Fruit fly (Drosophila melanogaster): ENCODE results near the gene CG4953.

DNA sequence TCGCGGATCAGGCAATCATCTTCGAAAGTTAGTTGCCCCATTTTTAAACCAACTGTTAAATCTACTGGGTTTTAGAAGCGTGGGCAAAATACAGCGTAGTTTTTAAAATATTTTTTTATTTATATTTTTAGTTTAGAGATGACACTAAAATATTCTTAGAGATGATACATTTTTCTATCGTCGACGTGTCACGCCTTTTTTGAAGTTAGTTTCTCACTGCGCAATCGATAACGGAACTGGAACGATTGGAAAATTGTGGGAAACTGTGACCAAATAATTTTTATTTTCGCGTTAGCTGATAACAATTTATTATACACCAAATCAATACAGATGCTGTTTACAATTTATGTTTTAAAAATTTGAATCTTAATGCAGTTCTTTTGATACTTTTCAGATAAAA, 12.2 kb downstream of the CG4953 start, which contains the start of gene Utx:
- TF ChIP-seq tj (GFP tag; optimal IDR thresholded peaks at IDR 0.05), result no peak
- no peak for TF ChIP-seq toe (GFP tag; optimal IDR thresholded peaks at IDR 0.05)
- TF ChIP-seq cic (GFP tag; optimal IDR thresholded peaks at IDR 0.05), result no peak
- TF ChIP-seq Clk (GFP tag; optimal IDR thresholded peaks at IDR 0.05), result no peak
- no peak for TF ChIP-seq CG33017 (tag; optimal IDR thresholded peaks at IDR 0.05)
- no peak for TF ChIP-seq bab1 (GFP tag; optimal IDR thresholded peaks at IDR 0.05)
- TF ChIP-seq kay (GFP tag; ENCODE audit: borderline replicate concordance), result no peak
- no peak for TF ChIP-seq CG5204 (GFP tag; optimal IDR thresholded peaks at IDR 0.05)
- TF ChIP-seq cnc (optimal IDR thresholded peaks at IDR 0.05), result no peak

Measured in whole organism, adult.